Fruit fly (Drosophila melanogaster) whole organism, embryonic: ENCODE results near the gene CG31161.
A peak's percentile ranks its signal among the peaks of the same experiment; 100 is the strongest.

ENCODE experiments used
- Awh ChIP-seq: fragments of 200-800 bp; sonication (Bioruptor generic); IDR thresholded peaks from 2 replicates; pipeline ENCODE4, ENCODE4 v1.3.6; 2022; ENCODE audit warnings: missing biosample characterization, missing genetic modification characterization
- CG10267 ChIP-seq: fragments of 200-800 bp; sonication (Bioruptor generic); optimal IDR thresholded peaks from 2 replicates; lab custom pipeline; 2018; ENCODE audit warnings: missing biosample characterization, mild to moderate bottlenecking, missing genetic modification characterization, moderate library complexity
- CG12236 ChIP-seq: fragments of 200-800 bp; sonication (Bioruptor generic); optimal IDR thresholded peaks from 2 replicates; lab custom pipeline; 2016; ENCODE audit warnings: missing biosample characterization, missing genetic modification characterization
- CG12659 ChIP-seq: fragments of 200-800 bp; sonication (Bioruptor generic); optimal IDR thresholded peaks from 3 replicates; lab custom pipeline; 2017; ENCODE audit warnings: mild to moderate bottlenecking, missing biosample characterization, missing genetic modification reagents, missing genetic modification characterization
- CG15479 ChIP-seq: fragments of 200-800 bp; sonication (Bioruptor generic); optimal IDR thresholded peaks from 3 replicates; lab custom pipeline; 2019; ENCODE audit warnings: missing biosample characterization, mild to moderate bottlenecking, missing genetic modification characterization, moderate library complexity
- CG16813 ChIP-seq: fragments of 200-800 bp; sonication (Bioruptor generic); IDR thresholded peaks from 3 replicates; pipeline ENCODE4 v1.3.6; 2022; ENCODE audit warnings: missing biosample characterization, missing genetic modification characterization; ENCODE audit not compliant: partially characterized antibody
- CG31365 ChIP-seq: fragments of 200-800 bp; sonication (Bioruptor generic); optimal IDR thresholded peaks from 2 replicates; lab custom pipeline; 2018; ENCODE audit warnings: missing biosample characterization, mild to moderate bottlenecking, missing genetic modification characterization
- CG32767 ChIP-seq: fragments of 200-800 bp; sonication (Bioruptor generic); IDR thresholded peaks from 2 replicates; pipeline ENCODE4 v1.3.6; 2022; ENCODE audit warnings: missing biosample characterization, missing genetic modification characterization
- CG34376 ChIP-seq: fragments of 200-800 bp; sonication (Bioruptor generic); optimal IDR thresholded peaks from 2 replicates; lab custom pipeline; 2018; ENCODE audit warnings: missing biosample characterization, mild to moderate bottlenecking, missing genetic modification characterization
- CG4282 ChIP-seq: fragments of 200-800 bp; sonication (Bioruptor generic); optimal IDR thresholded peaks from 2 replicates; lab custom pipeline; 2016; ENCODE audit warnings: missing biosample characterization, missing genetic modification characterization
- CG4328 ChIP-seq: fragments of 200-800 bp; sonication (Bioruptor generic); optimal IDR thresholded peaks from 3 replicates; lab custom pipeline; 2017; ENCODE audit warnings: missing biosample characterization, missing genetic modification reagents, missing genetic modification characterization
- CG6765 ChIP-seq: fragments of 200-800 bp; sonication (Bioruptor generic); optimal IDR thresholded peaks from 3 replicates; lab custom pipeline; 2017; ENCODE audit warnings: missing biosample characterization, mild to moderate bottlenecking, missing genetic modification characterization
- CG7357 ChIP-seq: fragments of 200-800 bp; sonication (Bioruptor generic); IDR thresholded peaks from 3 replicates; pipeline ENCODE4 v1.3.6; 2022; ENCODE audit warnings: missing biosample characterization, missing genetic modification characterization
- Chrac-16 ChIP-seq: fragments of 200-800 bp; sonication (Bioruptor generic); optimal IDR thresholded peaks from 3 replicates; lab custom pipeline; 2016; ENCODE audit warnings: missing biosample characterization, missing genetic modification characterization
- CrebB ChIP-seq: fragments of 200-800 bp; sonication (Bioruptor generic); optimal IDR thresholded peaks from 3 replicates; lab custom pipeline; 2018; ENCODE audit warnings: missing biosample characterization, mild to moderate bottlenecking, missing genetic modification characterization
- D ChIP-seq, 2 experiments: fragments of 200-800 bp in 1 of 2; fragments of >200 bp in 1 of 2; sonication (Bioruptor generic) in 1 of 2; optimal IDR thresholded peaks; 2 replicates in 1 of 2; 3 replicates in 1 of 2; lab custom pipeline; 2017; ENCODE audit warnings: mild to moderate bottlenecking in 1 of 2, missing biosample characterization in 1 of 2, missing genetic modification characterization in 1 of 2, missing genetic modification reagents in 1 of 2
- Fer3 ChIP-seq: fragments of 200-800 bp; sonication (Bioruptor generic); optimal IDR thresholded peaks from 2 replicates; lab custom pipeline; 2018; ENCODE audit warnings: missing biosample characterization, mild to moderate bottlenecking, missing genetic modification characterization, moderate library complexity
- Hmx ChIP-seq: fragments of 200-800 bp; sonication (Bioruptor generic); optimal IDR thresholded peaks from 2 replicates; lab custom pipeline; 2016; ENCODE audit warnings: missing biosample characterization, missing genetic modification characterization
- Mad ChIP-seq: fragments of 200-800 bp; sonication (Bioruptor generic); optimal IDR thresholded peaks from 2 replicates; lab custom pipeline; 2016; ENCODE audit warnings: missing biosample characterization, missing genetic modification characterization
- Max ChIP-seq: fragments of 200-800 bp; sonication (Bioruptor generic); optimal IDR thresholded peaks from 2 replicates; lab custom pipeline; 2016; ENCODE audit warnings: missing biosample characterization, mild to moderate bottlenecking, missing genetic modification characterization
- NC2α ChIP-seq: fragments of 200-800 bp; sonication (Bioruptor generic); optimal IDR thresholded peaks from 2 replicates; lab custom pipeline; 2016; ENCODE audit warnings: missing biosample characterization, missing genetic modification characterization
- NfI ChIP-seq: fragments of 200-800 bp; sonication (Bioruptor generic); optimal IDR thresholded peaks from 3 replicates; lab custom pipeline; 2018; ENCODE audit warnings: missing biosample characterization, mild to moderate bottlenecking, missing genetic modification characterization, moderate library complexity
- PHDP ChIP-seq: fragments of 200-800 bp; sonication (Bioruptor generic); optimal IDR thresholded peaks from 3 replicates; lab custom pipeline; 2018; ENCODE audit warnings: missing biosample characterization, mild to moderate bottlenecking, missing genetic modification characterization, moderate library complexity
- Pdp1 ChIP-seq, 2 experiments: fragments of 200-800 bp; sonication (Bioruptor generic); optimal IDR thresholded peaks; 3 replicates each; lab custom pipeline; 2016; ENCODE audit warnings: missing biosample characterization in 2 of 2, missing genetic modification characterization in 2 of 2, mild to moderate bottlenecking in 1 of 2, moderate library complexity in 1 of 2
- Poxn ChIP-seq: fragments of 200-800 bp; sonication (Bioruptor generic); IDR thresholded peaks from 2 replicates; pipeline ENCODE4 v1.3.6; 2022; ENCODE audit warnings: missing biosample characterization, missing genetic modification characterization
- Rfx ChIP-seq: fragments of 200-800 bp; sonication (Bioruptor generic); IDR thresholded peaks from 2 replicates; pipeline ENCODE4 v1.3.6; 2022; ENCODE audit warnings: missing biosample characterization, missing genetic modification characterization
- TFAM ChIP-seq: fragments of 200-800 bp; sonication (Bioruptor generic); optimal IDR thresholded peaks from 2 replicates; lab custom pipeline; 2017; ENCODE audit warnings: missing biosample characterization, missing genetic modification characterization, inconsistent platforms
- Xbp1 ChIP-seq: fragments of 200-800 bp; sonication (Bioruptor generic); optimal IDR thresholded peaks from 3 replicates; lab custom pipeline; 2016; ENCODE audit warnings: missing biosample characterization, mild to moderate bottlenecking, missing genetic modification characterization
- bab2 ChIP-seq: fragments of 200-800 bp; sonication (Bioruptor generic); optimal IDR thresholded peaks from 2 replicates; lab custom pipeline; 2016; ENCODE audit warnings: missing biosample characterization, missing genetic modification characterization
- bcd ChIP-seq: fragments of 200-800 bp; sonication (Bioruptor generic); optimal IDR thresholded peaks from 2 replicates; lab custom pipeline; 2017; ENCODE audit warnings: missing biosample characterization, mild to moderate bottlenecking, missing genetic modification characterization
- cas ChIP-seq: fragments of 200-800 bp; sonication (Bioruptor generic); IDR thresholded peaks from 2 replicates; pipeline ENCODE4 v1.3.6; 2022; ENCODE audit warnings: missing biosample characterization, missing genetic modification characterization
- croc ChIP-seq: fragments of 200-800 bp; sonication (Bioruptor generic); conservative IDR thresholded peaks from 3 replicates; pipeline ENCODE4 v1.3.6; 2022; ENCODE audit warnings: missing biosample characterization, missing genetic modification characterization
- crol ChIP-seq: fragments of 200-800 bp; sonication (Bioruptor generic); IDR thresholded peaks from 2 replicates; pipeline ENCODE4 v1.3.6; 2022; ENCODE audit warnings: missing biosample characterization, missing genetic modification characterization
- cwo ChIP-seq: fragments of 200-800 bp; sonication (Bioruptor generic); optimal IDR thresholded peaks from 3 replicates; lab custom pipeline; 2017; ENCODE audit warnings: missing biosample characterization, missing genetic modification characterization, mild to moderate bottlenecking, moderate library complexity, missing genetic modification reagents
- dimm ChIP-seq: fragments of 200-800 bp; sonication (Bioruptor generic); IDR thresholded peaks from 2 replicates; pipeline ENCODE4 v1.3.6; 2022; ENCODE audit warnings: missing biosample characterization, missing genetic modification characterization
- gcm2 ChIP-seq: fragments of 200-800 bp; sonication (Bioruptor generic); optimal IDR thresholded peaks from 2 replicates; lab custom pipeline; 2016; ENCODE audit warnings: missing biosample characterization, missing genetic modification characterization
- hkb ChIP-seq, 2 experiments: fragments of 200-800 bp in 1 of 2; fragments of >200 bp in 1 of 2; sonication (Bioruptor generic) in 1 of 2; IDR thresholded peaks in 1 of 2; optimal IDR thresholded peaks in 1 of 2; 2 replicates each; pipeline versions ENCODE4 v1.3.6 to Lab custom; 2017 to 2022; ENCODE audit warnings: missing biosample characterization in 1 of 2, missing genetic modification characterization in 1 of 2
- ind ChIP-seq: fragments of 200-800 bp; sonication (Bioruptor generic); optimal IDR thresholded peaks from 3 replicates; lab custom pipeline; 2016; ENCODE audit warnings: missing biosample characterization, missing genetic modification characterization
- jumu ChIP-seq: fragments of 200-800 bp; sonication (Bioruptor generic); optimal IDR thresholded peaks from 3 replicates; lab custom pipeline; 2016; ENCODE audit warnings: missing biosample characterization, missing genetic modification characterization
- mam ChIP-seq: fragments of 200-800 bp; sonication (Bioruptor generic); optimal IDR thresholded peaks from 3 replicates; lab custom pipeline; 2016; ENCODE audit warnings: missing biosample characterization, missing genetic modification characterization
- otp ChIP-seq: fragments of 200-800 bp; sonication (Bioruptor generic); IDR thresholded peaks from 3 replicates; pipeline ENCODE4, ENCODE4 v1.3.6; 2022; ENCODE audit warnings: missing biosample characterization, missing genetic modification characterization
- pan ChIP-seq, 4 experiments: fragments of >200 bp in 3 of 4; fragments of 200-800 bp in 1 of 4; sonication (Bioruptor generic) in 1 of 4; optimal IDR thresholded peaks in 3 of 4; IDR thresholded peaks in 1 of 4; 2 replicates each; pipeline versions ENCODE4 v1.3.6 to Lab custom; 2017 to 2022; ENCODE audit warnings: missing biosample characterization in 2 of 4, missing genetic modification characterization in 2 of 4, mixed read lengths in 1 of 4
- pb ChIP-seq: fragments of 200-800 bp; sonication (Bioruptor generic); optimal IDR thresholded peaks from 3 replicates; lab custom pipeline; 2016; ENCODE audit warnings: missing biosample characterization, missing genetic modification characterization
- pita ChIP-seq: fragments of 200-800 bp; sonication (Bioruptor generic); optimal IDR thresholded peaks from 2 replicates; lab custom pipeline; 2017; ENCODE audit warnings: missing biosample characterization, mild to moderate bottlenecking, missing genetic modification characterization
- ro ChIP-seq: fragments of 200-800 bp; sonication (Bioruptor generic); IDR thresholded peaks from 2 replicates; pipeline ENCODE4 v1.3.6; 2022; ENCODE audit warnings: missing biosample characterization, missing genetic modification characterization
- seq ChIP-seq: fragments of 200-800 bp; sonication (Bioruptor generic); IDR thresholded peaks from 2 replicates; pipeline ENCODE4 v1.3.6; 2022; ENCODE audit warnings: missing biosample characterization, missing genetic modification characterization
- sisA ChIP-seq: fragments of 200-800 bp; sonication (Bioruptor generic); IDR thresholded peaks from 2 replicates; pipeline ENCODE4 v1.3.6; 2022; ENCODE audit warnings: missing biosample characterization, missing genetic modification characterization
- tap ChIP-seq: fragments of 200-800 bp; optimal IDR thresholded peaks from 3 replicates; lab custom pipeline; 2019; ENCODE audit warnings: missing biosample characterization, mild to moderate bottlenecking, missing genetic modification characterization, moderate library complexity
- vfl ChIP-seq: fragments of 200-800 bp; sonication (Bioruptor generic); optimal IDR thresholded peaks from 2 replicates; lab custom pipeline; 2016; ENCODE audit warnings: missing biosample characterization, missing genetic modification characterization
- wek ChIP-seq: fragments of 200-800 bp; sonication (Bioruptor generic); optimal IDR thresholded peaks from 3 replicates; lab custom pipeline; 2018; ENCODE audit warnings: missing biosample characterization, mild to moderate bottlenecking, missing genetic modification characterization, moderate library complexity

CG31161 gene

DNA sequence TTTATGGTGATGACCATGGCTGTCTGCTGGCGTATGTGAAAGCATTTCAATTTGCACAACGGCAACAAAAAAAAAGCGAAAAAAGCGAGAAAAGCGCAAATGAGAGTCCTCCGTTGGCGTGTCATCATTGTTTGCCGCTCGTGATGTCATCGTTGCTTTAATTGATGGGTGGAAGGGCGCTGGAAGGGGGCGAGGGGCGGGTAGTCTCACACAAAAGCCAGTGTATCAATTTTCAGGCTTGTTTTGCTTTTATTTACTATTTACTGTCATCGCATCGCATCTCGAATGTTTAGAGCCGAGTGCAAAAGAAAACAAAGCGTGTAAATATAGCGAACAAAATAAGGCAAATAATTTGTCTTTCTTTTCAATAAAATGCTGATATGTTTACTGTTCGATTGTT lies 27.0 kb upstream of the CG31161 start (continued):
- TF ChIP-seq otp (GFP tag; lab: Robert Waterston, UW), result 0 out of 3 replicates have a peak, but pooled peaks have one; percentile 55
- no peak for TF ChIP-seq ro (GFP tag; lab: Robert Waterston, UW)
- peak; percentile 0 for TF ChIP-seq CG10267 (tag; lab: Kevin White, UChicago)
- TF ChIP-seq Poxn, result no peak
- no peak for TF ChIP-seq Mad (GFP tag; lab: Kevin White, UChicago)
- no peak for TF ChIP-seq Max (GFP tag; lab: Kevin White, UChicago)
- TF ChIP-seq cwo, result no peak
- TF ChIP-seq CG12236 (GFP tag; lab: Kevin White, UChicago), result peak; percentile 7
- no peak for TF ChIP-seq pan (optimal IDR thresholded peaks at IDR 0.05; lab: Kevin White, UChicago)
- peak in 1 of 2 experiments; percentile 50 for TF ChIP-seq pan (GFP tag; optimal IDR thresholded peaks at IDR 0.05 in 1 of 2, IDR thresholded peaks at IDR 0.05 in 1 of 2)
- peak; percentile 72 for TF ChIP-seq PHDP (tag; lab: Kevin White, UChicago)
- no peak for TF ChIP-seq Rfx (GFP tag; lab: Robert Waterston, UW)
- no peak for TF ChIP-seq pb
- no peak for TF ChIP-seq NC2α (GFP tag; lab: Kevin White, UChicago)
- no peak for TF ChIP-seq jumu (GFP tag; lab: Kevin White, UChicago)
- TF ChIP-seq Xbp1 (GFP tag; lab: Kevin White, UChicago), result no peak
- no peak for TF ChIP-seq NfI (GFP tag; lab: Kevin White, UChicago)
- TF ChIP-seq TFAM (GFP tag; lab: Kevin White, UChicago), result peak; percentile 39
- TF ChIP-seq CG12659 (GFP tag; lab: Kevin White, UChicago), result peak; percentile 10
- TF ChIP-seq cas (GFP tag; lab: Robert Waterston, UW), result no peak
- peak; percentile 50 for TF ChIP-seq CrebB (tag; lab: Kevin White, UChicago)
- TF ChIP-seq CG4328 (GFP tag; lab: Kevin White, UChicago), result no peak
- peak; percentile 31 for TF ChIP-seq bab2
- peak; percentile 16; the same call in 1 of the 2 replicates for TF ChIP-seq seq (GFP tag; lab: Robert Waterston, UW)
- no peak for TF ChIP-seq dimm (GFP tag; lab: Robert Waterston, UW)
- peak; percentile 14 for TF ChIP-seq bcd (GFP tag; lab: Kevin White, UChicago)
- TF ChIP-seq Fer3 (tag; lab: Kevin White, UChicago), result peak; percentile 32
- TF ChIP-seq pita (GFP tag; lab: Kevin White, UChicago), result no peak
- no peak for TF ChIP-seq gcm2 (GFP tag; lab: Kevin White, UChicago)
- TF ChIP-seq tap (tag; lab: Kevin White, UChicago), result peak; percentile 59
- TF ChIP-seq ind (GFP tag; lab: Kevin White, UChicago), result no peak
- TF ChIP-seq CG7357 (GFP tag; lab: Robert Waterston, UW), result no peak
- no peak for TF ChIP-seq D (optimal IDR thresholded peaks at IDR 0.05; lab: Kevin White, UChicago)
- TF ChIP-seq D (GFP tag; optimal IDR thresholded peaks at IDR 0.05; lab: Kevin White, UChicago), result peak; percentile 56
- peak; percentile 74 for TF ChIP-seq wek (GFP tag; lab: Kevin White, UChicago)
- TF ChIP-seq mam (GFP tag; lab: Kevin White, UChicago), result no peak
- no peak for TF ChIP-seq CG4282 (GFP tag; lab: Kevin White, UChicago)
- TF ChIP-seq Hmx (GFP tag; lab: Kevin White, UChicago), result no peak
- TF ChIP-seq CG15479 (GFP tag; lab: Kevin White, UChicago), result no peak
- TF ChIP-seq sisA (GFP tag; lab: Robert Waterston, UW), result no peak
- no peak for TF ChIP-seq Chrac-16 (GFP tag; lab: Kevin White, UChicago)
- no peak for TF ChIP-seq Pdp1 (GFP tag; optimal IDR thresholded peaks at IDR 0.05; lab: Kevin White, UChicago)
- TF ChIP-seq crol (GFP tag; lab: Robert Waterston, UW), result peak; percentile 51
- TF ChIP-seq CG32767 (GFP tag; lab: Robert Waterston, UW), result no peak
- no peak for TF ChIP-seq CG34376 (GFP tag; lab: Kevin White, UChicago)
- TF ChIP-seq CG16813 (GFP tag; lab: Robert Waterston, UW), result no peak
- TF ChIP-seq CG31365, result peak; percentile 3
- TF ChIP-seq vfl, result no peak
- TF ChIP-seq hkb (optimal IDR thresholded peaks at IDR 0.05; lab: Kevin White, UChicago), result no peak
- peak; percentile 31; the same call in 1 of the 2 replicates for TF ChIP-seq hkb (GFP tag; IDR thresholded peaks at IDR 0.05; lab: Robert Waterston, UW)
- TF ChIP-seq Awh (GFP tag; lab: Robert Waterston, UW), result no peak
- TF ChIP-seq croc, result no peak
- peak; percentile 21 for TF ChIP-seq CG6765 (GFP tag; lab: Kevin White, UChicago)
